Worm (Caenorhabditis elegans) whole organism, L4/young adult: ENCODE data around the gene sru-35.

ENCODE experiments used
- W03F9.2 ChIP-seq: fragments of 150-350 bp; optimal IDR thresholded peaks from 2 replicates; lab custom pipeline; 2014; ENCODE audit warnings: missing biosample characterization, missing genetic modification characterization
- dao-5 ChIP-seq: sonication (generic microtip); optimal IDR thresholded peaks from 2 replicates; lab custom pipeline; 2016; ENCODE audit warnings: missing genotype, missing genetic modification characterization, moderate library complexity, missing compliant biosample characterization
- him-1 ChIP-seq: sonication (generic microtip); optimal IDR thresholded peaks from 2 replicates; lab custom pipeline; 2016; ENCODE audit warnings: missing genotype, missing genetic modification reagents, missing genetic modification characterization, missing compliant biosample characterization

Gene sru-35

DNA sequence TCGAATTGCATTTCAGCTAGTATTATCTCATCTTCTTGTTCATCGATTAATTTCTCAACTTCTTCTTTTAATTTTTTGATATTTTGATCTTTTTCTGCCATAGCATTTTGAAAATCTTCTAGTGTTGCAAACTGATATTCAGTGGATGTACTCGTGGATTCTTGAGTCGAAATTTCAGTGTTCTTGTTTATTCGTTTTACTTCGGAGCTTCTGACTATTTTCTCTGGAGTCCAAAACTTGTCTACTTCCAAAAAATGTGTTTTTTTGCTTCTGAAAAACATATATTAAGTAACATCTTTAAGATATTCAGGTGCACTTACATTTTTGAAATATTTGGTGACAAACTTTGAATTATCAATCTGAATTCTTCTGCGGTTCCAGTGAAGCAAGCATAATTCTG is 20.5 kb downstream of the sru-35 start, which contains the start of gene F20C5.5:
F20C5.5 (minus strand) TSS at position 101 of the 400 bp plus-strand sequence.
- TF ChIP-seq dao-5 (tag; lab: Kevin White, UChicago) (no peak), him-1 (tag; lab: Kevin White, UChicago) (no peak), W03F9.2 (tag; lab: Kevin White, UChicago) (no peak)

DNA sequence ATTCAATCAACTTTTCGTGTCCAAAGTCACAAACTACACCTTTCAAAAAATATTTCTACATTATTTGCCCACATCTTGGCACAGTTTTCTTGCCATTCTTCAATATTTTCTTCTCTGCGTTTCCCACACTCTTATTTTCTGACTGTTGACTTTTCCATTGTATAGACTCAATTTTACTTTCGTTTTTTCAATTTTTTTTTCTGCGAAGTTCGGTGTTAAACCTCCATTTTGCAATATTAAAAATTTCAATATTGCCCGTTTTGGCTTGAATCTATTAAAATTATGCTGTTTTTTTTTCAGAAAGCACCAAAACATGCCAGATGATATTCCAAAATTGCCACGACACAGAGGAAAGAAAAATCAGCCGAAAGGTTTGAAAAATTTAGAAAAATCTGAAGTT is 25.5 kb downstream of the sru-35 start, which contains the start of gene cdc-50.B:
cdc-50.B (plus strand) TSS at position 301 of the 400 bp plus-strand sequence.
- TF ChIP-seq W03F9.2 (tag; lab: Kevin White, UChicago) (no peak), dao-5 (tag; lab: Kevin White, UChicago) (no peak), him-1 (tag; lab: Kevin White, UChicago) (no peak)

DNA sequence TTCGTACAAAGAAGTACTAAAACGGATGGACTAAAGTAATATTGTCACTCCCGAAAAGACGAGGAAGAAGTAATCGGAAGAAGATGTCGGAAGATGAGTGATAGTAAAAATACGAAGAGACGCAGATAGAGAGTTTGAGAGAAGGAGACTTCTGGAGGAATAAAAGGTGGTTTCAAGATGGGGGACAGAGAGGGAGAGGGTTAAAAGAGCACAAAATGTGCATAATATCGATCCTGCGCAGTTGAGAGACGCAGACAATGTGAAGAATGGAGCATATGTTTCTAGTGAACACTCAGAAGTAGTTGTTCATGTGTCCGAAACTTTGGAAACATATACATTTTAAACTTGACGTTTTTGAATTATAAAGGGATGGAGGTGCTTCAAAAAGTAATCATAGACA is 27.6 kb downstream of the sru-35 start:
- TF ChIP-seq W03F9.2 (tag; lab: Kevin White, UChicago) (no peak), dao-5 (tag; lab: Kevin White, UChicago) (no peak), him-1 (tag; lab: Kevin White, UChicago) (no peak)

DNA sequence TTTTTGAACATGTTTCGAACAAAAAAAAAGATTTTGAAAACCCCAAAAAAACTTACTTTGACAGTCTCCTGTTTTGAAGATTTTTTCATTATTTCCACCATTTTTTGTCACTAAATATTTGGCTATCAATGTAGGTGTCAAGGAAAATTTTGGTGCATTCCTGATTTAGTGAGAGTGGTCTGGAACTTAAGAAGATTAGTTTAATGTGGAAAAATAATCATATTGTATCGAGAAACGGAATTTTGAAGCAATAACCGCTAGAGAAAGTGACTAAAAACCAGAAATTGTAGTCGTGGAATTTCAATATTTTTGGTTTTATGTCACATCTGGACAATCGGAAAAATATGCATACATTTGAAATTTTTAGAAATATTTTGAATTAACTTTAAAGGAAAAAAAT is 28.1 kb downstream of the sru-35 start, which contains the start of the genes F20C5.11 and klp-11:
F20C5.11 (minus strand) TSS at position 101 of the 400 bp plus-strand sequence.
klp-11 (minus strand) TSS at position 171 of the 400 bp plus-strand sequence.
- TF ChIP-seq W03F9.2 (tag; lab: Kevin White, UChicago) (no peak), dao-5 (tag; lab: Kevin White, UChicago) (no peak), him-1 (tag; lab: Kevin White, UChicago) (no peak)

ce11 chrIV:8758620-8759019 is 31.4 kb downstream of the sru-35 start:
- no peak for TF ChIP-seq him-1 (tag; lab: Kevin White, UChicago)
- no peak for TF ChIP-seq dao-5 (tag; lab: Kevin White, UChicago)
- no peak for TF ChIP-seq W03F9.2 (tag; lab: Kevin White, UChicago)

ce11 chrIV:8757729-8758128 is 32.3 kb downstream of the sru-35 start:
- TF ChIP-seq him-1 (tag; lab: Kevin White, UChicago) = no peak
- TF ChIP-seq W03F9.2 (tag; lab: Kevin White, UChicago) = no peak
- TF ChIP-seq dao-5 (tag; lab: Kevin White, UChicago) = no peak

ce11 chrIV:8754727-8755126 is 35.3 kb downstream of the sru-35 start, which contains the start of gene elli-1:
Gene elli-1, minus strand, starts transcription at chrIV:8754827.
- TF ChIP-seq him-1 (tag; lab: Kevin White, UChicago) (no peak), W03F9.2 (tag; lab: Kevin White, UChicago) (no peak), dao-5 (tag; lab: Kevin White, UChicago) (no peak)

DNA sequence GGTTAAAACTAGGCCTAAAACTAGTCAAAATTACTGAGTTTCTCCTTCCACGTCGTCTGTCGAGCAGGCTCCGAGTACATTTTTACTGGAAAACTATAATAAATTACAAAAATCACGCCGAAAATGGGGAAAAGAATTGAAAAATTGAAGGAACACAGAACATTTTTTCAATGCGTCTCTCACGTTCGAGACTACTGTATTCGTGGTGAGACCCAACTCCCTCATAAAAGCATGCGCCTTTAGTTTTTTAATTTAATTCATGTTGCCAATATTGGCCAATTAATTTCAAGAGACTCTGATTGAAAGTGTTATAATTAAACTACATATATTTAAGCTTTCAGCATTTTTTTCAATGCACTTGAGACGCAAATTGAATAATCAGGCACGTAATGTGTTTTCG is 35.9 kb downstream of the sru-35 start:
- TF ChIP-seq dao-5 (tag; lab: Kevin White, UChicago) = no peak
- no peak for TF ChIP-seq W03F9.2 (tag; lab: Kevin White, UChicago)
- no peak for TF ChIP-seq him-1 (tag; lab: Kevin White, UChicago)

DNA sequence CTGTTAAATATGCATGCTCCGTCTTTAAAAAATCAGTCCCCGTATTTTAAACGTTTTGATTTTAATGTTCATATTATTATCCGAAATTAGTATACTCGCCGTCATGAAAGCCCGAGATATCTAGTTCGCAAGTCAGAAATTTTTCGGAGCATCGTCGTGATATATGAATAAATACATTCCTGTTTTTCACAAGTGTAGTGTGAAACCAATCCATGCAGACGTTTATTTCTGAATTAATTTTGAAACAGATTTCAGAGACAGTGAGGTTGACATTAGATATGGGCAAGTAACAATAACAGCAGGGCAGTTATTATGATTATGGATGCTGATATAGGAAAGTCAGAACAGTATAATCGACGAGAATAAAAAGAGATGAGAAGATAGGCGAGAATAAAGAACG is 37.6 kb downstream of the sru-35 start:
- TF ChIP-seq him-1 (tag; lab: Kevin White, UChicago) (no peak), W03F9.2 (tag; lab: Kevin White, UChicago) (no peak), dao-5 (tag; lab: Kevin White, UChicago) (no peak)

DNA sequence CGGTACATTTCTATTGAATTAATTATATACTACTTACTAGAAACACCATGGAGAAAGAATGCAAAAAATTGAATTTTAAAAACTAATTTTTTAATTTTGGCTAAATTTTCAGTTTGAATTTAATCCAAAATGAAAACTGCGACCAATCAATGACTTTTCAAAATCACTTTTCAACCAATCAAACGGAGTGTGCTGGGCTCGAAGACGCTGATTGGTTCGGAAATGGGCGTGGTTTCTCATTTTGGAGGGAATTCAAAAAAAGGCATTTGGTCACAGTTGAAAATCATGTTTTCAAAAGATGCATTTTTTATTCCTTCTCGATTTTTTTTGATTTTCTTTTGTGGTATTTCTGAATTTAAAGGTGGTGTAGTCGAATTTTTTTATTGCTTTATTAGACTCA is 41.1 kb downstream of the sru-35 start:
- no peak for TF ChIP-seq him-1 (tag; lab: Kevin White, UChicago)
- TF ChIP-seq W03F9.2 (tag; lab: Kevin White, UChicago) = no peak
- TF ChIP-seq dao-5 (tag; lab: Kevin White, UChicago) = no peak

ce11 chrIV:8745591-8746302 is 44.3 kb downstream of the sru-35 start, which contains the start of the genes F20C5.7 and parg-1:
Gene F20C5.7, minus strand, starts transcription at chrIV:8745691.
Gene parg-1, plus strand, starts transcription at chrIV:8746252.
- no peak for TF ChIP-seq dao-5 (tag; lab: Kevin White, UChicago)
- no peak for TF ChIP-seq W03F9.2 (tag; lab: Kevin White, UChicago)
- TF ChIP-seq him-1 (tag; lab: Kevin White, UChicago) = no peak

DNA sequence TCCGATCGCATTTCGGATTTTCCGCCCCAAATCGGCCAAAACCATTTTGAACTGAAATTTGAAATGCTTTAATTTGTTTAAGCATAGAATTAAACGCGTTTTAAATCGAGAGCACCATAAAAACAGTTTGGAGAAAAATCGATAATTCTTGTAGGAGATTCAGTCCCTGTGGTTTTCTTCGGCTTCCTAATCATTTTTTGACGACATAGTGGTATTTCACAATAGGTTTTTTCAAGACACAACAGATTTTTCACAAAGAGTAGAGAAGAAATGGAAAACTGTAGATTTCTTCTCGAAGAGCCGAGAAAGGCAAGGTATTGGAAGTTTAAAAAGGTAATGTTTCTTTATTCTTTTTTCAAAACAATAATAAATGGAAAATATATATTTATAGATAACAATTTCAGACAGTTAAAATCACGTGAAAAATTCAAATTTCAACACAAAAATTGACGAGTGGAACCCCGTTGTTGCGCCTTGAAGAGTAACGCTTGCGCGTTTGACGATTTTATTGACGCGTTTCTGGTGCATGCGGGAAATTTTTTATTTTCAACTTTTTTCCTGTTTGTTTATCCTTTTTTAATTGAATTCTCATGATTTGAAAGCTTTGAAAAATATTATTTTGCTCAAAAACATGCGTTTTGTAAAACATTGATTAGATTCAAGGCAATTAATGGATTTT is 46.3 kb downstream of the sru-35 start, which contains the start of gene F21D5.7:
F21D5.7 (minus strand) TSS at position 51 of the 679 bp plus-strand sequence.
- peak; percentile 92 for TF ChIP-seq W03F9.2 (tag; lab: Kevin White, UChicago)
- TF ChIP-seq dao-5 (tag; lab: Kevin White, UChicago) = no peak

DNA sequence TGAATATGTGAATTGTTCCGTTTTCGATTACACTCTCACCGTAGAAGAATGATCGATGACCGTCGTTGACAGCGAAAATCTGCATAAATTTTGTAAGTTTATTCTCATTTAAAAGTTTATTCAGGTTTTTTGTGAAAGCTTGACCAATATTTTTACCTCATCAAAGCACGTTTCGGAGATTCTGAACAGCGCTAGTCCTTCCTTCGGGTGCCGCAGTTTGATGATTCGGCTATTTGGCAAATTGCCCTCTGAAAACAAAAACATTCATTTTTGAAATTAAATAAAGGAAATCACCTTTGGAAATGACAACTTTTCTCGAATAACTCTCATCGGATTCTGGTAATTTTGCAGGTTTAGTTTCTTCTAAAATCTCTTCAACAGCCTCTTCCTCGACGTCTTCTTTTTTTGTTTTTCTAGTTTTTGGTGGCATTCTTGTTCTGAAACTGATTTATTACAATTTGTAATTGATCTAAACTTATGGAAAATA is 49.0 kb downstream of the sru-35 start, which contains the start of gene F21D5.6:
F21D5.6 (minus strand) TSS at position 437 of the 487 bp plus-strand sequence.
- TF ChIP-seq him-1 (tag; lab: Kevin White, UChicago) = no peak
- TF ChIP-seq dao-5 (tag; lab: Kevin White, UChicago) = no peak
- no peak for TF ChIP-seq W03F9.2 (tag; lab: Kevin White, UChicago)
